Worm (Caenorhabditis elegans) whole organism, late embryonic: ENCODE results near the gene pak-1.

ENCODE experiments used
- C08G9.2 ChIP-seq: sonication (generic microtip); optimal IDR thresholded peaks from 2 replicates; lab custom pipeline; 2016; ENCODE audit warnings: mild to moderate bottlenecking, missing genetic modification characterization, moderate library complexity, missing compliant biosample characterization
- C38D4.7 ChIP-seq: fragments of 200-800 bp; sonication (Bioruptor generic); optimal IDR thresholded peaks from 2 replicates; lab custom pipeline; 2018; ENCODE audit warnings: mild to moderate bottlenecking, missing genetic modification characterization, moderate library complexity, missing compliant biosample characterization
- F13H6.1 ChIP-seq: sonication (generic microtip); optimal IDR thresholded peaks from 2 replicates; lab custom pipeline; 2016; ENCODE audit warnings: missing genetic modification characterization, missing compliant biosample characterization
- K02D7.2 ChIP-seq: sonication (generic microtip); optimal IDR thresholded peaks from 2 replicates; lab custom pipeline; 2017; ENCODE audit warnings: mild to moderate bottlenecking, missing genetic modification characterization, missing compliant biosample characterization
- T23F11.4 ChIP-seq: fragments of 200-800 bp; sonication (Bioruptor generic); optimal IDR thresholded peaks from 2 replicates; lab custom pipeline; 2018; ENCODE audit warnings: mild to moderate bottlenecking, missing genetic modification characterization, missing compliant biosample characterization
- Y22D7AL.16 ChIP-seq: sonication (generic microtip); optimal IDR thresholded peaks from 2 replicates; lab custom pipeline; 2016; ENCODE audit warnings: missing genetic modification characterization, missing compliant biosample characterization
- ceh-14 ChIP-seq: sonication (generic microtip); optimal IDR thresholded peaks from 2 replicates; lab custom pipeline; 2016; ENCODE audit warnings: missing genotype, missing genetic modification characterization, missing compliant biosample characterization
- ceh-18 ChIP-seq: sonication (generic microtip); optimal IDR thresholded peaks from 2 replicates; lab custom pipeline; 2016; ENCODE audit warnings: missing genetic modification characterization, missing compliant biosample characterization
- ceh-2 ChIP-seq: sonication (generic microtip); optimal IDR thresholded peaks from 2 replicates; lab custom pipeline; 2016; ENCODE audit warnings: missing genotype, missing genetic modification characterization, missing compliant biosample characterization
- ceh-24 ChIP-seq: sonication (generic microtip); optimal IDR thresholded peaks from 2 replicates; lab custom pipeline; 2016; ENCODE audit warnings: mild to moderate bottlenecking, missing genetic modification characterization, missing compliant biosample characterization
- ceh-31 ChIP-seq: sonication (generic microtip); optimal IDR thresholded peaks from 2 replicates; lab custom pipeline; 2016; ENCODE audit warnings: missing genetic modification characterization, missing compliant biosample characterization
- ceh-45 ChIP-seq: fragments of 200-800 bp; sonication (Bioruptor generic); IDR thresholded peaks from 2 replicates; pipeline ENCODE4 v1.3.6; 2022; ENCODE audit warnings: missing genetic modification reagents, missing genetic modification characterization, missing compliant biosample characterization
- ceh-6 ChIP-seq: fragments of 200-800 bp; sonication (Bioruptor generic); optimal IDR thresholded peaks from 2 replicates; lab custom pipeline; 2018; ENCODE audit warnings: mild to moderate bottlenecking, missing genetic modification characterization, missing compliant biosample characterization
- dmd-4 ChIP-seq: sonication (generic microtip); optimal IDR thresholded peaks from 2 replicates; lab custom pipeline; 2016; ENCODE audit warnings: borderline replicate concordance, missing genetic modification characterization, missing compliant biosample characterization
- dve-1 ChIP-seq: sonication (generic microtip); optimal IDR thresholded peaks from 2 replicates; lab custom pipeline; 2017; ENCODE audit warnings: antibody characterized with exemption, mild to moderate bottlenecking, missing genetic modification characterization, missing compliant biosample characterization
- elt-2 ChIP-seq: sonication (generic microtip); optimal IDR thresholded peaks from 2 replicates; lab custom pipeline; 2016; ENCODE audit warnings: missing genetic modification reagents, missing genetic modification characterization, missing compliant biosample characterization
- elt-4 ChIP-seq: sonication (generic microtip); optimal IDR thresholded peaks from 2 replicates; lab custom pipeline; 2016; ENCODE audit warnings: missing genetic modification characterization, missing compliant biosample characterization
- eyg-1 ChIP-seq: sonication (generic microtip); optimal IDR thresholded peaks from 2 replicates; lab custom pipeline; 2016; ENCODE audit warnings: missing genotype, missing genetic modification characterization, missing compliant biosample characterization
- fax-1 ChIP-seq: sonication (generic microtip); optimal IDR thresholded peaks from 2 replicates; lab custom pipeline; 2016; ENCODE audit warnings: missing genotype, missing genetic modification characterization, missing compliant biosample characterization
- fkh-10 ChIP-seq: fragments of 150-350 bp; optimal IDR thresholded peaks from 2 replicates; lab custom pipeline; 2014; ENCODE audit warnings: missing biosample characterization, missing genetic modification reagents, missing genetic modification characterization
- gmeb-2 ChIP-seq: sonication (generic microtip); optimal IDR thresholded peaks from 2 replicates; lab custom pipeline; 2016; ENCODE audit warnings: missing genetic modification characterization, inconsistent platforms, missing compliant biosample characterization
- hlh-13 ChIP-seq: fragments of 200-800 bp; sonication (Bioruptor generic); optimal IDR thresholded peaks from 2 replicates; lab custom pipeline; 2018; ENCODE audit warnings: mild to moderate bottlenecking, missing genetic modification characterization, missing compliant biosample characterization
- hlh-30 ChIP-seq: sonication (generic microtip); optimal IDR thresholded peaks from 2 replicates; lab custom pipeline; 2017; ENCODE audit warnings: antibody characterized with exemption, missing genetic modification characterization, missing compliant biosample characterization; ENCODE audit not compliant: insufficient read depth
- hlh-8 ChIP-seq: sonication (generic microtip); optimal IDR thresholded peaks from 2 replicates; lab custom pipeline; 2016; ENCODE audit warnings: missing genotype, missing genetic modification characterization, missing compliant biosample characterization
- lin-11 ChIP-seq: fragments of 200-800 bp; sonication (Bioruptor generic); optimal IDR thresholded peaks from 2 replicates; lab custom pipeline; 2018; ENCODE audit warnings: mild to moderate bottlenecking, missing genetic modification characterization, missing compliant biosample characterization
- nfya-1 ChIP-seq: sonication (generic microtip); optimal IDR thresholded peaks from 2 replicates; lab custom pipeline; 2017; ENCODE audit warnings: missing genetic modification characterization, mild to moderate bottlenecking, missing compliant biosample characterization, antibody characterized with exemption, moderate library complexity
- nhr-11 ChIP-seq: fragments of 150-350 bp; optimal IDR thresholded peaks from 2 replicates; lab custom pipeline; 2014; ENCODE audit warnings: missing biosample characterization, missing genetic modification characterization
- nhr-232 ChIP-seq: sonication (generic microtip); optimal IDR thresholded peaks from 2 replicates; lab custom pipeline; 2016; ENCODE audit warnings: missing genetic modification characterization, missing compliant biosample characterization
- npax-4 ChIP-seq: sonication (generic microtip); optimal IDR thresholded peaks from 2 replicates; lab custom pipeline; 2016; ENCODE audit warnings: missing genetic modification characterization, missing compliant biosample characterization
- odd-2 ChIP-seq: sonication (generic microtip); optimal IDR thresholded peaks from 2 replicates; lab custom pipeline; 2017; ENCODE audit warnings: antibody characterized with exemption, mild to moderate bottlenecking, missing genetic modification characterization, missing compliant biosample characterization
- pag-3 ChIP-seq: sonication (generic microtip); optimal IDR thresholded peaks from 2 replicates; lab custom pipeline; 2016; ENCODE audit warnings: missing compliant biosample characterization, missing genetic modification characterization, borderline replicate concordance
- pat-9 ChIP-seq: fragments of 200-800 bp; sonication (Bioruptor generic); optimal IDR thresholded peaks from 2 replicates; lab custom pipeline; 2018; ENCODE audit warnings: mild to moderate bottlenecking, missing genetic modification characterization, moderate library complexity, missing compliant biosample characterization
- pha-4 ChIP-seq: fragments of 150-350 bp; optimal IDR thresholded peaks from 2 replicates; lab custom pipeline; 2018; ENCODE audit warnings: missing biosample characterization, missing genetic modification reagents, missing genetic modification characterization
- pqm-1 ChIP-seq: sonication (generic microtip); optimal IDR thresholded peaks from 2 replicates; lab custom pipeline; 2016; ENCODE audit warnings: missing genetic modification characterization, missing compliant biosample characterization
- pros-1 ChIP-seq: fragments of 150-350 bp; optimal IDR thresholded peaks from 2 replicates; lab custom pipeline; 2014; ENCODE audit warnings: missing biosample characterization, missing genetic modification reagents, missing genetic modification characterization
- ref-2 ChIP-seq: sonication (generic microtip); optimal IDR thresholded peaks from 2 replicates; lab custom pipeline; 2016; ENCODE audit warnings: missing genetic modification characterization, missing compliant biosample characterization
- tbx-2 ChIP-seq: sonication (generic microtip); optimal IDR thresholded peaks from 2 replicates; lab custom pipeline; 2016; ENCODE audit warnings: missing genetic modification characterization, missing compliant biosample characterization
- tbx-7 ChIP-seq: sonication (generic microtip); optimal IDR thresholded peaks from 2 replicates; lab custom pipeline; 2016; ENCODE audit warnings: missing genotype, missing genetic modification characterization, missing compliant biosample characterization
- unc-42 ChIP-seq: sonication (generic microtip); optimal IDR thresholded peaks from 2 replicates; lab custom pipeline; 2016; ENCODE audit warnings: missing genotype, missing genetic modification characterization, missing compliant biosample characterization
- unc-55 ChIP-seq: sonication (generic microtip); optimal IDR thresholded peaks from 2 replicates; lab custom pipeline; 2017; ENCODE audit warnings: missing biosample characterization, missing genetic modification reagents, missing genetic modification characterization
- unc-86 ChIP-seq: sonication (generic microtip); optimal IDR thresholded peaks from 2 replicates; lab custom pipeline; 2016; ENCODE audit warnings: missing genetic modification characterization, missing compliant biosample characterization

Gene pak-1

DNA sequence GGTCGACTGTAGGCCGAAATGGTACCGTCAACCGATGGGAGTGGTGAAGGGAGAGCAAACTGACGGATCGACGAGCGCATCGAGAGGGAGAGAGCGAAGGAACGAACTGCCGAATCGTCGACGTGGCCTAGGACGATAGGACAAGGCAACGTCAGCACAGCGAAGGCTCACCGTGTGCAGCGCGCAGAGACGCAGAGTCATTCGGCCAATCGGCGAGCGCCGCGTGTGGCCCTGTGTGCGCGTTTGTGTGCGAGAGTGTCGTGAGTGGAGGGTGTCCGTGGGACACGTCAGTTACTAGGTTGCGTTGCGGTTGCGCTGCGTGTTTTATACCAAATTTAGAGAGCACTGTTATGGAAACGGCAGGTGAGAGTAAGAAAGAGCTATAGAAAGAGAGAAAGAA is 43.6 kb upstream of the pak-1 start, which contains the start of gene hsp-3 (continued):
- TF ChIP-seq tbx-7 = peak; percentile 66
- peak; percentile 4 for TF ChIP-seq ceh-6 (GFP tag; lab: Kevin White, UChicago)
- TF ChIP-seq unc-86 (tag; lab: Kevin White, UChicago) = peak; percentile 1
- peak; percentile 90 for TF ChIP-seq ceh-31
- TF ChIP-seq C08G9.2 (tag; lab: Kevin White, UChicago) = peak; percentile 28
- TF ChIP-seq T23F11.4 (GFP tag; lab: Kevin White, UChicago) = peak; percentile 86
- no peak for TF ChIP-seq nhr-11 (tag; lab: Kevin White, UChicago)
- TF ChIP-seq dve-1 (tag; lab: Kevin White, UChicago) = peak; percentile 55
- peak; percentile 79 for TF ChIP-seq ceh-18 (tag; lab: Kevin White, UChicago)
- TF ChIP-seq pros-1 = peak; percentile 85
- peak; percentile 85 for TF ChIP-seq hlh-30 (tag; lab: Kevin White, UChicago)
- TF ChIP-seq eyg-1 (tag; lab: Kevin White, UChicago) = peak; percentile 67
- peak; percentile 94 for TF ChIP-seq tbx-2 (tag; lab: Kevin White, UChicago)
- TF ChIP-seq pag-3 = no peak
- peak; percentile 52 for TF ChIP-seq pat-9 (tag; lab: Kevin White, UChicago)
- TF ChIP-seq pha-4 = no peak
- peak; percentile 100 for TF ChIP-seq nfya-1
- TF ChIP-seq npax-4 (tag; lab: Kevin White, UChicago) = no peak
- peak; percentile 54 for TF ChIP-seq fax-1 (tag; lab: Kevin White, UChicago)
- TF ChIP-seq ceh-14 (tag; lab: Kevin White, UChicago) = peak; percentile 67
- peak; percentile 47 for TF ChIP-seq ceh-2 (tag; lab: Kevin White, UChicago)
- TF ChIP-seq ref-2 (tag; lab: Kevin White, UChicago) = peak; percentile 97

DNA sequence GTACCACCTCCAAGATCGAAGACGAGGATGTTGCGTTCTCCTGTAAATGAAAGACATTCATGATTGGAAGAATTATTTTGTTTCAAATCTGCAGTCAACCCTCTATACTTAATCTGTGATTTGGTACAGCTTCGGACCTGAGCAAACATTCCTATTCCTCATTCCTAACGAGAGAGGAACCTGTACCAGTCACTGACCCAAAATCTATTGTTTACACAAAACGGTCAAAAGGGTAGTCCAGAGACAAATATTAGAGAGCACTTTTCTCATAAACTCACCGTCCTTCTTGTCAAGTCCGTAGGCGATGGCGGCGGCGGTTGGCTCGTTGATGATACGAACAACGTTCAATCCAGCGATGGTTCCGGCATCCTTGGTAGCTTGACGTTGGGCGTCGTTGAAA is 42.4 kb upstream of the pak-1 start:
- no peak for TF ChIP-seq fkh-10 (GFP tag; lab: Kevin White, UChicago)
- TF ChIP-seq hlh-30 (tag; lab: Kevin White, UChicago) = no peak
- no peak for TF ChIP-seq elt-4 (tag; lab: Kevin White, UChicago)
- TF ChIP-seq tbx-2 (tag; lab: Kevin White, UChicago) = no peak
- TF ChIP-seq pqm-1 (tag; lab: Kevin White, UChicago) = no peak
- TF ChIP-seq ceh-18 (tag; lab: Kevin White, UChicago) = no peak
- TF ChIP-seq tbx-7 = no peak
- TF ChIP-seq ceh-45 (GFP tag; lab: Robert Waterston, UW) = no peak
- TF ChIP-seq fax-1 (tag; lab: Kevin White, UChicago) = no peak
- TF ChIP-seq, all 69 proteins: peak for 0

DNA sequence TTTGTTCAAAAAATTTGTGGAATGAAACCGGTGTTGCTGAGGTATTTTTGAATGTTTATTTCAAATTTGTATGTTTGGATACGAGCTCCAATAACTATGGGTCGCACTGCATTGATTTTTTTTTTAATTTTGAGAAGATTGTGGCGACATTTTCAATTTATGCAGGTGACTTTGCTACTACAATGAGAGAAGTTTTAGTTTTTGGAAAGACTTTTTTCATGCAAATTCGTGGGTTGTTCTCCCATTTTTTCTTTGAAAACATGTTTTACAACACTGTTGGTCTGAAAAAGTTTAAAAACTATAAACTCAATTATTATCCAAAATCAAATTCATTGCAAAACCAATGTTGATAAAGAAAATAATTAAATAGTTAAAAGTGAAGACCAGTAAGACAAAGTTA is 40.3 kb upstream of the pak-1 start:
- TF ChIP-seq pha-4 = no peak
- TF ChIP-seq F13H6.1 (tag; lab: Kevin White, UChicago) = no peak
- TF ChIP-seq elt-2 = no peak
- no peak for TF ChIP-seq K02D7.2 (tag; lab: Kevin White, UChicago)
- no peak for TF ChIP-seq hlh-8 (tag; lab: Kevin White, UChicago)
- no peak for TF ChIP-seq Y22D7AL.16 (tag; lab: Kevin White, UChicago)
- TF ChIP-seq dmd-4 = no peak
- TF ChIP-seq dve-1 (tag; lab: Kevin White, UChicago) = no peak
- TF ChIP-seq odd-2 = no peak
- no peak for TF ChIP-seq hlh-13 (GFP tag; lab: Kevin White, UChicago)
- TF ChIP-seq pros-1 = no peak
- TF ChIP-seq ceh-24 = no peak
- no peak for TF ChIP-seq T23F11.4 (GFP tag; lab: Kevin White, UChicago)
- TF ChIP-seq, all 69 proteins: peak for 0

DNA sequence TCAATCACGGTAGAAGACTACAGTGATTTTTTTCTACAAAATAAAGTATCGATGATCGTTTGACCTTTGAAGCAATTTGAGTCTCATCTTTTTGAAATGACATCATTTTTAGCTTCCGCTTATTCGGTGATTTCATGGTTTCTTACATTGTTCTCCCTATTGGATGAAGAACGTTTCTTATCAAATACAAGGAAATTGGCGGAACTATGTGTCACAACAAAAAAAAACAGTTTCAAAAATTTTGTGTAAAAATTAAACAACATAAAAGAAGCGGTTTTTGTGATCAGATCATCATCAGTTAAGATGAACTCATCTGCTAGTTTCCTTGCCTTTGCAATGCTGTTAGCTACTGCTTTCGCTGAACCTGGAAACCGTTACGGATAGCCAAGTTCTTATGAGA is 39.3 kb upstream of the pak-1 start, which contains the start of gene C45B2.8:
TSS of gene C45B2.8 (plus strand) at position 301 of the 400 bp plus-strand sequence.
- TF ChIP-seq unc-42 (no peak), gmeb-2 (tag; lab: Kevin White, UChicago) (no peak), unc-55 (no peak), tbx-2 (tag; lab: Kevin White, UChicago) (no peak), ceh-18 (tag; lab: Kevin White, UChicago) (no peak), lin-11 (tag; lab: Kevin White, UChicago) (no peak), nhr-232 (tag; lab: Kevin White, UChicago) (no peak), C38D4.7 (GFP tag; lab: Kevin White, UChicago) (no peak), hlh-30 (tag; lab: Kevin White, UChicago) (no peak)
